Fruit fly (Drosophila melanogaster): Measurements from ENCODE around the gene CG33640.

DNA sequence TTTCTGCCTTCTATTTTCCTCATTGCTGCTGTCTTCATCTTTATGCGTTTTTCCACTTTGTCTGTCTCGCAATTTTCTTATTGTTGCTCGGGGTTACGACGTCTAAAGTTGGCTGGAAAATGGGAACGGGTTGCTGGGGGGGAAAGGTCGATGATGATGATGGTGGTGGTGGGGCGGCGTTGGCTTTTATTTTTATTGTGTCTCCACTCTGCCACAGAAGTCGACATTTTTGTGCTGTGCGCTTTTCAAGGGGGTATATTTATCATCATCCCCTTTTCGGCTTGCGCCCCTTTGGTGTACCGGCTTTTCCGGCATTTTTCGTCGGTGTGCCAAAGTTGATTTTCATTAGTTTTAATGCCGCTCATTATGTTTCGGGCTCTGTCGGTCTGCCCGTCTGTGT is 27.8 kb downstream of the CG33640 start:
- TF ChIP-seq rgr (GFP tag; optimal IDR thresholded peaks at IDR 0.05) (no peak), pan (optimal IDR thresholded peaks at IDR 0.05) (no peak), lola (GFP tag; optimal IDR thresholded peaks at IDR 0.05) (no peak), Hr78 (GFP tag; optimal IDR thresholded peaks at IDR 0.05) (no peak), OdsH (GFP tag; optimal IDR thresholded peaks at IDR 0.05) (no peak), Vsx2 (GFP tag; optimal IDR thresholded peaks at IDR 0.05; ENCODE audit: partially characterized antibody) (no peak), brk (GFP tag; optimal IDR thresholded peaks at IDR 0.05) (no peak), usp (GFP tag; optimal IDR thresholded peaks at IDR 0.05) (no peak), N (GFP tag; optimal IDR thresholded peaks at IDR 0.05) (no peak), CG32264 (GFP tag; optimal IDR thresholded peaks at IDR 0.05) (no peak), sage (GFP tag; optimal IDR thresholded peaks at IDR 0.05) (no peak), psq (GFP tag; optimal IDR thresholded peaks at IDR 0.05) (no peak), h (GFP tag; optimal IDR thresholded peaks at IDR 0.05) (no peak)

All from whole organism, wandering third instar larva.